Fruit fly (Drosophila melanogaster): ENCODE measurements around the gene CG16888.

The CG16888 gene

dm6 chr2L:13837579-13837978, 24.5 kb upstream of the CG16888 start:
- TF ChIP-seq pan (optimal IDR thresholded peaks at IDR 0.05), result no peak

- TF ChIP-seq pan (optimal IDR thresholded peaks at IDR 0.05) (no peak), CG8478 (optimal IDR thresholded peaks at IDR 0.05) (no peak), Dll (optimal IDR thresholded peaks at IDR 0.05) (no peak), EcR (GFP tag; optimal IDR thresholded peaks at IDR 0.05) (no peak), psq (optimal IDR thresholded peaks at IDR 0.05) (no peak), usp (GFP tag; optimal IDR thresholded peaks at IDR 0.05) (no peak)
These were observed 22.9 kb upstream of the CG16888 start for dm6 chr2L:13835959-13836358.

- no peak for TF ChIP-seq psq (optimal IDR thresholded peaks at IDR 0.05)
- no peak for TF ChIP-seq usp (GFP tag; optimal IDR thresholded peaks at IDR 0.05)
- no peak for TF ChIP-seq Dll (optimal IDR thresholded peaks at IDR 0.05)
- no peak for TF ChIP-seq EcR (GFP tag; optimal IDR thresholded peaks at IDR 0.05)
- TF ChIP-seq pan (optimal IDR thresholded peaks at IDR 0.05), result no peak
- no peak for TF ChIP-seq CG8478 (optimal IDR thresholded peaks at IDR 0.05)
These were observed 22.2 kb upstream of the CG16888 start, which contains the start of the genes mRpS23 and CenG1A for dm6 chr2L:13835002-13835910. Gene mRpS23 (minus strand): TSS chr2L:13835072. Gene CenG1A (plus strand): TSS chr2L:13835564.

dm6 chr2L:13833058-13833457, 20.0 kb upstream of the CG16888 start, which contains the start of the genes GatC, PolG2 and Polr2C:
Gene GatC (minus strand): TSS chr2L:13833105.
Gene PolG2 (minus strand): TSS chr2L:13833105.
Gene Polr2C (plus strand): TSS chr2L:13833337.
- TF ChIP-seq pan (optimal IDR thresholded peaks at IDR 0.05), result no peak
- no peak for TF ChIP-seq Dll (optimal IDR thresholded peaks at IDR 0.05)
- no peak for TF ChIP-seq EcR (GFP tag; optimal IDR thresholded peaks at IDR 0.05)
- no peak for TF ChIP-seq CG8478 (optimal IDR thresholded peaks at IDR 0.05)
- no peak for TF ChIP-seq psq (optimal IDR thresholded peaks at IDR 0.05)
- TF ChIP-seq usp (GFP tag; optimal IDR thresholded peaks at IDR 0.05), result no peak

- TF ChIP-seq usp (GFP tag; optimal IDR thresholded peaks at IDR 0.05) (no peak), EcR (GFP tag; optimal IDR thresholded peaks at IDR 0.05) (no peak), Dll (optimal IDR thresholded peaks at IDR 0.05) (no peak), pan (optimal IDR thresholded peaks at IDR 0.05) (no peak), CG8478 (optimal IDR thresholded peaks at IDR 0.05) (no peak), psq (optimal IDR thresholded peaks at IDR 0.05) (no peak)
These were observed 16.5 kb upstream of the CG16888 start, which contains the start of the genes Arpc1 and Orc5 for dm6 chr2L:13829540-13829939. Gene Arpc1 (minus strand): TSS chr2L:13829741. Gene Orc5 (plus strand): TSS chr2L:13829837.

- TF ChIP-seq EcR (GFP tag; optimal IDR thresholded peaks at IDR 0.05) (no peak), CG8478 (optimal IDR thresholded peaks at IDR 0.05) (no peak), Dll (optimal IDR thresholded peaks at IDR 0.05) (no peak), pan (optimal IDR thresholded peaks at IDR 0.05) (no peak)
These were observed 14.5 kb upstream of the CG16888 start, which contains the start of gene PolG1 for dm6 chr2L:13827557-13827956. Gene PolG1 (minus strand): TSS chr2L:13827772.

dm6 chr2L:13820948-13821347, 7.9 kb upstream of the CG16888 start, which contains the start of gene b:
Gene b (plus strand): TSS chr2L:13821248.
- TF ChIP-seq psq (optimal IDR thresholded peaks at IDR 0.05), result no peak
- no peak for TF ChIP-seq EcR (GFP tag; optimal IDR thresholded peaks at IDR 0.05)
- TF ChIP-seq pan (optimal IDR thresholded peaks at IDR 0.05), result no peak
- no peak for TF ChIP-seq Dll (optimal IDR thresholded peaks at IDR 0.05)
- TF ChIP-seq usp (GFP tag; optimal IDR thresholded peaks at IDR 0.05), result no peak
- TF ChIP-seq CG8478 (optimal IDR thresholded peaks at IDR 0.05), result no peak

dm6 chr2L:13820176-13820575, 7.1 kb upstream of the CG16888 start:
- TF ChIP-seq pan (optimal IDR thresholded peaks at IDR 0.05) (no peak), psq (optimal IDR thresholded peaks at IDR 0.05) (no peak), usp (GFP tag; optimal IDR thresholded peaks at IDR 0.05) (no peak), Dll (optimal IDR thresholded peaks at IDR 0.05) (no peak), EcR (GFP tag; optimal IDR thresholded peaks at IDR 0.05) (no peak), CG8478 (optimal IDR thresholded peaks at IDR 0.05) (no peak)

dm6 chr2L:13813604-13814178, 635 bp upstream of the CG16888 start, which contains the start of gene Sos:
Gene Sos (plus strand): TSS chr2L:13813816.
- no peak for TF ChIP-seq Dll (optimal IDR thresholded peaks at IDR 0.05)
- TF ChIP-seq EcR (GFP tag; optimal IDR thresholded peaks at IDR 0.05), result no peak
- TF ChIP-seq CG8478 (optimal IDR thresholded peaks at IDR 0.05), result no peak
- no peak for TF ChIP-seq psq (optimal IDR thresholded peaks at IDR 0.05)
- no peak for TF ChIP-seq pan (optimal IDR thresholded peaks at IDR 0.05)
- TF ChIP-seq usp (GFP tag; optimal IDR thresholded peaks at IDR 0.05), result no peak

dm6 chr2L:13811323-13811722, 1.7 kb downstream of the CG16888 start, which contains the start of the genes Adat1 and CG16865:
Gene Adat1 (minus strand): TSS chr2L:13811474.
Gene CG16865 (plus strand): TSS chr2L:13811522.
- TF ChIP-seq CG8478 (optimal IDR thresholded peaks at IDR 0.05) (no peak), Dll (optimal IDR thresholded peaks at IDR 0.05) (no peak), EcR (GFP tag; optimal IDR thresholded peaks at IDR 0.05) (no peak), usp (GFP tag; optimal IDR thresholded peaks at IDR 0.05) (no peak), psq (optimal IDR thresholded peaks at IDR 0.05) (no peak), pan (optimal IDR thresholded peaks at IDR 0.05) (no peak)

dm6 chr2L:13807959-13808358, 5.1 kb downstream of the CG16888 start:
- TF ChIP-seq CG8478 (optimal IDR thresholded peaks at IDR 0.05), result no peak
- TF ChIP-seq usp (GFP tag; optimal IDR thresholded peaks at IDR 0.05), result no peak

- TF ChIP-seq usp (GFP tag; optimal IDR thresholded peaks at IDR 0.05) (no peak), pan (optimal IDR thresholded peaks at IDR 0.05) (no peak), Dll (optimal IDR thresholded peaks at IDR 0.05) (no peak), psq (optimal IDR thresholded peaks at IDR 0.05) (no peak), CG8478 (optimal IDR thresholded peaks at IDR 0.05) (no peak), EcR (GFP tag; optimal IDR thresholded peaks at IDR 0.05) (no peak)
These were observed 6.0 kb downstream of the CG16888 start for dm6 chr2L:13807097-13807496.

Measured in whole organism.